Fruit fly (Drosophila melanogaster): ENCODE measurements around the gene CG34049.

DNA sequence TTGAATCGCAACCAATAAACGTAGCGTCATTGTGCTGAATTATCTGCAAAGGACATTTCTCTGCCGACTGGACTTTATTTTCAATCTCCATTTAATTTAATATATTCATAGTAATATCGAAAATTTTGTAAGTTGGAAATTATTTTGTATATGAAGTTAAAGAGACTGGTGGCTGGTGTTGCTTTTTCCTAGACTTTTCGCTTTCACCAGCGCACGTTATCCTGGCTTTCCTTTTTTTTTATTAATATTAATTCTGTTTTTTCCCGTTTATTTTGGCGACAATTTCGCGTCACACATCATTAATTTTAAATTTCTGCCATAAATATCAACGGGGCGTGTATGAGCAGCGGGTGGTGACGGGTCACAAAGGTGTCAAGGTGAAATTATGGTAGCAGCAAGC, at the start of gene CG34049:
- no peak for TF ChIP-seq Crg-1 (GFP tag; optimal IDR thresholded peaks at IDR 0.05)
- TF ChIP-seq tj (GFP tag; optimal IDR thresholded peaks at IDR 0.05): no peak
- TF ChIP-seq CG7101 (tag; optimal IDR thresholded peaks at IDR 0.05): no peak
- TF ChIP-seq CG7045 (GFP tag; optimal IDR thresholded peaks at IDR 0.05): no peak
- no peak for TF ChIP-seq Mnt (GFP tag; optimal IDR thresholded peaks at IDR 0.05)
- no peak for TF ChIP-seq kay (GFP tag; ENCODE audit: borderline replicate concordance)
- TF ChIP-seq CG33017 (tag; optimal IDR thresholded peaks at IDR 0.05): no peak
- no peak for TF ChIP-seq toe (GFP tag; optimal IDR thresholded peaks at IDR 0.05)
- no peak for TF ChIP-seq Clk (GFP tag; optimal IDR thresholded peaks at IDR 0.05)
- TF ChIP-seq pad (GFP tag; optimal IDR thresholded peaks at IDR 0.05): no peak
- no peak for TF ChIP-seq CG11617 (GFP tag; optimal IDR thresholded peaks at IDR 0.05)
- TF ChIP-seq CG1620 (GFP tag; optimal IDR thresholded peaks at IDR 0.05): no peak
- no peak for TF ChIP-seq Hr96 (GFP tag; optimal IDR thresholded peaks at IDR 0.05)
- TF ChIP-seq cnc (optimal IDR thresholded peaks at IDR 0.05): no peak
